Worm (Caenorhabditis elegans): Measurements from ENCODE around the gene AH10.2.

AH10.2 gene

ce11 chrV:14126341-14126924, 30.1 kb upstream of the AH10.2 start:
- TF ChIP-seq elt-3 (tag; optimal IDR thresholded peaks at IDR 0.05): no peak
- TF ChIP-seq lin-39 (tag; optimal IDR thresholded peaks at IDR 0.05): peak; percentile 27
- TF ChIP-seq unc-62 (GFP tag; optimal IDR thresholded peaks at IDR 0.05): no peak
- TF ChIP-seq hmg-11 (tag; optimal IDR thresholded peaks at IDR 0.05): peak; percentile 13
- TF ChIP-seq nhr-11 (tag; optimal IDR thresholded peaks at IDR 0.05): no peak
- no peak for TF ChIP-seq nhr-43 (tag; optimal IDR thresholded peaks at IDR 0.05; ENCODE audit: poor library complexity, severe bottlenecking)

- peak; percentile 72 for TF ChIP-seq pha-4 (tag; optimal IDR thresholded peaks at IDR 0.05)
- no peak for TF ChIP-seq nhr-25 (tag; optimal IDR thresholded peaks at IDR 0.05)
- peak; percentile 47 for TF ChIP-seq elt-2 (tag; optimal IDR thresholded peaks at IDR 0.05)
Observed at ce11 chrV:14127834-14128233, 28.7 kb upstream of the AH10.2 start.

- no peak for TF ChIP-seq ZK546.5 (tag; optimal IDR thresholded peaks at IDR 0.05)
Observed at ce11 chrV:14128858-14129257, 27.7 kb upstream of the AH10.2 start.

- TF ChIP-seq nhr-25 (tag; optimal IDR thresholded peaks at IDR 0.05) (no peak), ztf-11 (tag; optimal IDR thresholded peaks at IDR 0.05) (no peak), elt-2 (tag; optimal IDR thresholded peaks at IDR 0.05) (no peak), daf-12 (tag; optimal IDR thresholded peaks at IDR 0.05) (no peak), nhr-237 (tag; optimal IDR thresholded peaks at IDR 0.05) (no peak), ceh-9 (tag; optimal IDR thresholded peaks at IDR 0.05) (no peak), nhr-43 (tag; optimal IDR thresholded peaks at IDR 0.05; ENCODE audit: poor library complexity, severe bottlenecking) (no peak)
Observed at ce11 chrV:14130226-14130625, 26.3 kb upstream of the AH10.2 start.

ce11 chrV:14133002-14133763, 23.4 kb upstream of the AH10.2 start:
- TF ChIP-seq pqm-1 (tag; optimal IDR thresholded peaks at IDR 0.05): peak; percentile 31
- TF ChIP-seq tbx-2 (tag; optimal IDR thresholded peaks at IDR 0.05): no peak
- no peak for TF ChIP-seq nhr-43 (tag; optimal IDR thresholded peaks at IDR 0.05; ENCODE audit: poor library complexity, severe bottlenecking)
- TF ChIP-seq ZK546.5 (tag; optimal IDR thresholded peaks at IDR 0.05): no peak
- no peak for TF ChIP-seq nhr-25 (tag; optimal IDR thresholded peaks at IDR 0.05)
- TF ChIP-seq elt-2 (tag; optimal IDR thresholded peaks at IDR 0.05): peak; percentile 39
- peak; percentile 38 for TF ChIP-seq ceh-28 (tag; optimal IDR thresholded peaks at IDR 0.05)
- no peak for TF ChIP-seq lin-39 (tag; optimal IDR thresholded peaks at IDR 0.05)
- no peak for TF ChIP-seq mml-1 (tag; optimal IDR thresholded peaks at IDR 0.05)
- TF ChIP-seq nhr-23 (tag; optimal IDR thresholded peaks at IDR 0.05): no peak
- TF ChIP-seq nfya-1 (tag; optimal IDR thresholded peaks at IDR 0.05; ENCODE audit: insufficient read depth): peak; percentile 22

ce11 chrV:14134757-14135441, 21.7 kb upstream of the AH10.2 start:
- TF ChIP-seq pha-4 (tag; optimal IDR thresholded peaks at IDR 0.05) (peak; percentile 10), elt-1 (tag; optimal IDR thresholded peaks at IDR 0.05) (no peak), pqm-1 (tag; optimal IDR thresholded peaks at IDR 0.05) (peak; percentile 85), elt-2 (tag; optimal IDR thresholded peaks at IDR 0.05) (peak; percentile 78), tbx-2 (tag; optimal IDR thresholded peaks at IDR 0.05) (no peak)

- TF ChIP-seq nhr-43 (tag; optimal IDR thresholded peaks at IDR 0.05; ENCODE audit: poor library complexity, severe bottlenecking): peak; percentile 33
- peak; percentile 52 for TF ChIP-seq jun-1 (tag; optimal IDR thresholded peaks at IDR 0.05)
- peak in 1 of 3 experiments; percentile 18 for TF ChIP-seq elt-3 (tag; optimal IDR thresholded peaks at IDR 0.05)
- TF ChIP-seq elt-2 (tag; optimal IDR thresholded peaks at IDR 0.05): peak; percentile 55
- peak; percentile 61 for TF ChIP-seq lsy-12 (tag; optimal IDR thresholded peaks at IDR 0.05)
- TF ChIP-seq skn-1 (tag; optimal IDR thresholded peaks at IDR 0.05): no peak
- TF ChIP-seq zag-1 (tag; optimal IDR thresholded peaks at IDR 0.05): no peak
- peak; percentile 79 for TF ChIP-seq nfya-1 (tag; optimal IDR thresholded peaks at IDR 0.05; ENCODE audit: insufficient read depth)
- peak; percentile 33 for TF ChIP-seq lin-15B (tag; optimal IDR thresholded peaks at IDR 0.05)
- TF ChIP-seq mdl-1 (tag; optimal IDR thresholded peaks at IDR 0.05): peak; percentile 62
- no peak for TF ChIP-seq ztf-11 (tag; optimal IDR thresholded peaks at IDR 0.05)
- TF ChIP-seq ceh-28 (tag; optimal IDR thresholded peaks at IDR 0.05): peak; percentile 17
- peak; percentile 65 for TF ChIP-seq hmg-11 (tag; optimal IDR thresholded peaks at IDR 0.05)
- TF ChIP-seq nhr-25 (tag; optimal IDR thresholded peaks at IDR 0.05): peak; percentile 77
- TF ChIP-seq egl-27 (tag; optimal IDR thresholded peaks at IDR 0.05): peak; percentile 10
- no peak for TF ChIP-seq aly-2 (tag; optimal IDR thresholded peaks at IDR 0.05)
- peak; percentile 47 for TF ChIP-seq lin-39 (tag; optimal IDR thresholded peaks at IDR 0.05)
- TF ChIP-seq nhr-237 (tag; optimal IDR thresholded peaks at IDR 0.05): no peak
- TF ChIP-seq pha-4 (tag; optimal IDR thresholded peaks at IDR 0.05): peak; percentile 93
- TF ChIP-seq nhr-23 (tag; optimal IDR thresholded peaks at IDR 0.05): peak; percentile 90
- peak; percentile 1 for TF ChIP-seq tbx-2 (tag; optimal IDR thresholded peaks at IDR 0.05)
- TF ChIP-seq snpc-4 (tag; optimal IDR thresholded peaks at IDR 0.05): peak; percentile 49
Observed at ce11 chrV:14136152-14136551, 20.4 kb upstream of the AH10.2 start.
